Fruit fly (Drosophila melanogaster) whole organism, embryonic: ENCODE data around the gene CG42716.

Experiments used
- CG10366 ChIP-seq: fragments of 200-800 bp; sonication (Bioruptor generic); IDR thresholded peaks from 2 replicates; pipeline ENCODE4 v1.3.6; 2022; ENCODE audit warnings: missing biosample characterization, missing genetic modification characterization
- CG11696 ChIP-seq: fragments of 200-800 bp; sonication (Bioruptor generic); IDR thresholded peaks from 2 replicates; pipeline ENCODE4 v1.3.6; 2022; ENCODE audit warnings: missing biosample characterization, missing genetic modification characterization
- CG11723 ChIP-seq: fragments of 200-800 bp; sonication (Bioruptor generic); optimal IDR thresholded peaks from 2 replicates; lab custom pipeline; 2017; ENCODE audit warnings: missing biosample characterization, mild to moderate bottlenecking, missing genetic modification characterization
- CG12155 ChIP-seq: fragments of 200-800 bp; sonication (Bioruptor generic); optimal IDR thresholded peaks from 3 replicates; lab custom pipeline; 2016; ENCODE audit warnings: missing biosample characterization, missing genetic modification characterization
- CG12219 ChIP-seq: fragments of 200-800 bp; sonication (Bioruptor generic); optimal IDR thresholded peaks from 3 replicates; lab custom pipeline; 2018; ENCODE audit warnings: missing biosample characterization, mild to moderate bottlenecking, missing genetic modification characterization
- CG12659 ChIP-seq: fragments of 200-800 bp; sonication (Bioruptor generic); optimal IDR thresholded peaks from 3 replicates; lab custom pipeline; 2017; ENCODE audit warnings: mild to moderate bottlenecking, missing biosample characterization, missing genetic modification reagents, missing genetic modification characterization
- CG15011 ChIP-seq: fragments of 200-800 bp; sonication (Bioruptor generic); optimal IDR thresholded peaks from 3 replicates; lab custom pipeline; 2018; ENCODE audit warnings: missing biosample characterization, mild to moderate bottlenecking, missing genetic modification characterization
- CG1529 ChIP-seq: fragments of 200-800 bp; sonication (Bioruptor generic); optimal IDR thresholded peaks from 3 replicates; lab custom pipeline; 2018; ENCODE audit warnings: missing biosample characterization, missing genetic modification characterization
- CG15514 ChIP-seq: fragments of 200-800 bp; sonication (Bioruptor generic); optimal IDR thresholded peaks from 3 replicates; lab custom pipeline; 2017; ENCODE audit warnings: missing biosample characterization, missing genetic modification characterization, mild to moderate bottlenecking, moderate library complexity, missing genetic modification reagents
- CG17361 ChIP-seq: fragments of 200-800 bp; sonication (Bioruptor generic); IDR thresholded peaks from 3 replicates; pipeline ENCODE4 v1.3.6; 2022; ENCODE audit warnings: missing biosample characterization, missing genetic modification characterization
- CG17802 ChIP-seq: fragments of 200-800 bp; sonication (Bioruptor generic); optimal IDR thresholded peaks from 2 replicates; lab custom pipeline; 2018; ENCODE audit warnings: missing biosample characterization, mild to moderate bottlenecking, missing genetic modification characterization, moderate library complexity
- CG18599 ChIP-seq: fragments of 200-800 bp; sonication (Bioruptor generic); optimal IDR thresholded peaks from 3 replicates; lab custom pipeline; 2017; ENCODE audit warnings: missing biosample characterization, missing genetic modification characterization, mild to moderate bottlenecking, moderate library complexity, missing genetic modification reagents
- CG2202 ChIP-seq: fragments of 200-800 bp; sonication (Bioruptor generic); optimal IDR thresholded peaks from 2 replicates; lab custom pipeline; 2018; ENCODE audit warnings: missing biosample characterization, mild to moderate bottlenecking, missing genetic modification characterization
- CG33557 ChIP-seq: fragments of 200-800 bp; sonication (Bioruptor generic); optimal IDR thresholded peaks from 2 replicates; lab custom pipeline; 2019; ENCODE audit warnings: missing biosample characterization, mild to moderate bottlenecking, missing genetic modification characterization, moderate library complexity
- CG34376 ChIP-seq: fragments of 200-800 bp; sonication (Bioruptor generic); optimal IDR thresholded peaks from 2 replicates; lab custom pipeline; 2018; ENCODE audit warnings: missing biosample characterization, mild to moderate bottlenecking, missing genetic modification characterization
- CG3838 ChIP-seq: fragments of 200-800 bp; sonication (Bioruptor generic); optimal IDR thresholded peaks from 3 replicates; lab custom pipeline; 2016; ENCODE audit warnings: missing biosample characterization, missing genetic modification characterization
- CG5180 ChIP-seq: fragments of 200-800 bp; sonication (Bioruptor generic); optimal IDR thresholded peaks from 3 replicates; lab custom pipeline; 2017; ENCODE audit warnings: missing biosample characterization, missing genetic modification characterization, mild to moderate bottlenecking, moderate library complexity, missing genetic modification reagents
- CG6791 ChIP-seq: fragments of 200-800 bp; sonication (Bioruptor generic); IDR thresholded peaks from 3 replicates; pipeline ENCODE4 v1.3.6; 2022; ENCODE audit warnings: missing biosample characterization, missing genetic modification characterization; ENCODE audit not compliant: partially characterized antibody
- CG7372 ChIP-seq: fragments of 200-800 bp; sonication (Bioruptor generic); IDR thresholded peaks from 2 replicates; pipeline ENCODE4 v1.3.6; 2022; ENCODE audit warnings: missing biosample characterization, missing genetic modification characterization
- CG8281 ChIP-seq: fragments of 200-800 bp; sonication (Bioruptor generic); optimal IDR thresholded peaks from 2 replicates; lab custom pipeline; 2018; ENCODE audit warnings: missing biosample characterization, mild to moderate bottlenecking, missing genetic modification characterization, moderate library complexity
- CG8388 ChIP-seq: fragments of 200-800 bp; sonication (Bioruptor generic); optimal IDR thresholded peaks from 2 replicates; lab custom pipeline; 2019; ENCODE audit warnings: missing biosample characterization, mild to moderate bottlenecking, missing genetic modification characterization, moderate library complexity
- CG9609 ChIP-seq: fragments of 200-800 bp; sonication (Bioruptor generic); optimal IDR thresholded peaks from 3 replicates; lab custom pipeline; 2016; ENCODE audit warnings: missing biosample characterization, missing genetic modification characterization
- CG9932 ChIP-seq: fragments of 200-800 bp; sonication (Bioruptor generic); IDR thresholded peaks from 2 replicates; pipeline ENCODE4 v1.3.6; 2022; ENCODE audit warnings: missing biosample characterization, missing genetic modification characterization
- Dfd ChIP-seq, 2 experiments: fragments of >200 bp; optimal IDR thresholded peaks; 2 replicates each; lab custom pipeline; 2017; ENCODE audit warnings: missing biosample characterization in 2 of 2, missing genetic modification characterization in 2 of 2
- HHEX ChIP-seq: fragments of 200-800 bp; sonication (Bioruptor generic); optimal IDR thresholded peaks from 3 replicates; lab custom pipeline; 2017; ENCODE audit warnings: missing biosample characterization, mild to moderate bottlenecking, missing genetic modification characterization, missing genetic modification reagents
- Med ChIP-seq: fragments of 200-800 bp; sonication (Bioruptor generic); peaks from one replicate; lab custom pipeline; 2016; ENCODE audit warnings: missing biosample characterization, missing genetic modification characterization, mild to moderate bottlenecking, inconsistent platforms, moderate library complexity
- Mrtf ChIP-seq: fragments of 200-800 bp; sonication (Bioruptor generic); IDR thresholded peaks from 3 replicates; pipeline ENCODE4 v1.3.6; 2022; ENCODE audit warnings: missing biosample characterization, missing genetic modification characterization
- Xbp1 ChIP-seq: fragments of 200-800 bp; sonication (Bioruptor generic); optimal IDR thresholded peaks from 3 replicates; lab custom pipeline; 2016; ENCODE audit warnings: missing biosample characterization, mild to moderate bottlenecking, missing genetic modification characterization
- cas ChIP-seq: fragments of 200-800 bp; sonication (Bioruptor generic); IDR thresholded peaks from 2 replicates; pipeline ENCODE4 v1.3.6; 2022; ENCODE audit warnings: missing biosample characterization, missing genetic modification characterization
- crc ChIP-seq: fragments of 200-800 bp; sonication (Bioruptor generic); optimal IDR thresholded peaks from 2 replicates; lab custom pipeline; 2016; ENCODE audit warnings: missing biosample characterization, missing genetic modification characterization
- dm ChIP-seq: fragments of 200-800 bp; sonication (Bioruptor generic); optimal IDR thresholded peaks from 3 replicates; lab custom pipeline; 2016; ENCODE audit warnings: missing biosample characterization, missing genetic modification characterization
- fd3F ChIP-seq: fragments of 200-800 bp; sonication (Bioruptor generic); optimal IDR thresholded peaks from 2 replicates; lab custom pipeline; 2018; ENCODE audit warnings: missing biosample characterization, mild to moderate bottlenecking, missing genetic modification characterization, moderate library complexity
- fd64A ChIP-seq: fragments of 200-800 bp; sonication (Bioruptor generic); optimal IDR thresholded peaks from 3 replicates; lab custom pipeline; 2018; ENCODE audit warnings: missing biosample characterization, mild to moderate bottlenecking, missing genetic modification characterization
- gfzf ChIP-seq: fragments of 200-800 bp; sonication (Bioruptor generic); optimal IDR thresholded peaks from 2 replicates; lab custom pipeline; 2016; ENCODE audit warnings: missing biosample characterization, mild to moderate bottlenecking, missing genetic modification characterization, moderate library complexity
- maf-S ChIP-seq: fragments of 200-800 bp; sonication (Bioruptor generic); optimal IDR thresholded peaks from 2 replicates; lab custom pipeline; 2016; ENCODE audit warnings: missing biosample characterization, missing genetic modification characterization
- mld ChIP-seq: fragments of 200-800 bp; sonication (Bioruptor generic); IDR thresholded peaks from 3 replicates; pipeline ENCODE4 v1.3.6; 2022; ENCODE audit warnings: missing biosample characterization, missing genetic modification characterization; ENCODE audit not compliant: partially characterized antibody
- nerfin-2 ChIP-seq: fragments of 200-800 bp; sonication (Bioruptor generic); IDR thresholded peaks from 2 replicates; pipeline ENCODE4 v1.3.6; 2022; ENCODE audit warnings: missing biosample characterization, missing genetic modification characterization; ENCODE audit not compliant: partially characterized antibody
- pfk ChIP-seq: fragments of 200-800 bp; sonication (Bioruptor generic); optimal IDR thresholded peaks from 2 replicates; lab custom pipeline; 2018; ENCODE audit warnings: missing biosample characterization, mild to moderate bottlenecking, missing genetic modification characterization, moderate library complexity
- salm ChIP-seq: fragments of 200-800 bp; sonication (Bioruptor generic); optimal IDR thresholded peaks from 2 replicates; lab custom pipeline; 2018; ENCODE audit warnings: missing biosample characterization, mild to moderate bottlenecking, missing genetic modification characterization
- sens ChIP-seq: fragments of 200-800 bp; sonication (Bioruptor generic); peaks from one replicate; lab custom pipeline; 2016; ENCODE audit warnings: missing biosample characterization, missing genetic modification characterization
- seq ChIP-seq: fragments of 200-800 bp; sonication (Bioruptor generic); IDR thresholded peaks from 2 replicates; pipeline ENCODE4 v1.3.6; 2022; ENCODE audit warnings: missing biosample characterization, missing genetic modification characterization
- shn ChIP-seq: fragments of 200-800 bp; sonication (Bioruptor generic); optimal IDR thresholded peaks from 3 replicates; lab custom pipeline; 2016; ENCODE audit warnings: missing biosample characterization, missing genetic modification characterization
- sim ChIP-seq: fragments of 200-800 bp; sonication (Bioruptor generic); IDR thresholded peaks from 2 replicates; pipeline ENCODE4 v1.3.6; 2022; ENCODE audit warnings: missing biosample characterization, missing genetic modification characterization
- slp2 ChIP-seq: fragments of 200-800 bp; sonication (Bioruptor generic); optimal IDR thresholded peaks from 2 replicates; lab custom pipeline; 2016; ENCODE audit warnings: missing biosample characterization, missing genetic modification characterization
- sna ChIP-seq: fragments of 200-800 bp; sonication (Bioruptor generic); IDR thresholded peaks from 2 replicates; pipeline ENCODE4 v1.3.6; 2022; ENCODE audit warnings: missing biosample characterization, missing genetic modification characterization; ENCODE audit not compliant: partially characterized antibody
- tap ChIP-seq: fragments of 200-800 bp; optimal IDR thresholded peaks from 3 replicates; lab custom pipeline; 2019; ENCODE audit warnings: missing biosample characterization, mild to moderate bottlenecking, missing genetic modification characterization, moderate library complexity
- tin ChIP-seq: fragments of 200-800 bp; sonication (Bioruptor generic); optimal IDR thresholded peaks from 3 replicates; lab custom pipeline; 2016; ENCODE audit warnings: missing biosample characterization, missing genetic modification characterization
- trem ChIP-seq: fragments of 200-800 bp; optimal IDR thresholded peaks from 3 replicates; lab custom pipeline; 2019; ENCODE audit warnings: missing biosample characterization, mild to moderate bottlenecking, missing genetic modification characterization, moderate library complexity
- vfl ChIP-seq: fragments of 200-800 bp; sonication (Bioruptor generic); optimal IDR thresholded peaks from 2 replicates; lab custom pipeline; 2016; ENCODE audit warnings: missing biosample characterization, missing genetic modification characterization
- wdn ChIP-seq: fragments of 200-800 bp; sonication (Bioruptor generic); IDR thresholded peaks from 2 replicates; pipeline ENCODE4 v1.3.6; 2022; ENCODE audit warnings: missing biosample characterization, missing genetic modification characterization
- wek ChIP-seq: fragments of 200-800 bp; sonication (Bioruptor generic); optimal IDR thresholded peaks from 3 replicates; lab custom pipeline; 2018; ENCODE audit warnings: missing biosample characterization, mild to moderate bottlenecking, missing genetic modification characterization, moderate library complexity

The CG42716 gene

dm6 chr3L:16048086-16048485 is 14.5 kb downstream of the CG42716 start (continued):
- TF ChIP-seq CG15011 (GFP tag; lab: Kevin White, UChicago) (peak; percentile 29), Xbp1 (GFP tag; lab: Kevin White, UChicago) (peak; percentile 39), wek (GFP tag; lab: Kevin White, UChicago) (no peak), CG12659 (GFP tag; lab: Kevin White, UChicago) (peak; percentile 43), sens (peak; percentile 85), fd3F (GFP tag; lab: Kevin White, UChicago) (peak; percentile 57), CG7372 (GFP tag; lab: Robert Waterston, UW) (0 out of 2 replicates have a peak, but pooled peaks have one; percentile 38), trem (tag; lab: Kevin White, UChicago) (no peak), CG17802 (no peak), crc (GFP tag; lab: Kevin White, UChicago) (peak; percentile 7), CG11696 (GFP tag; lab: Robert Waterston, UW) (peak; percentile 74), CG8388 (GFP tag; lab: Kevin White, UChicago) (no peak), dm (GFP tag; lab: Kevin White, UChicago) (no peak), tap (tag; lab: Kevin White, UChicago) (peak; percentile 7), salm (tag; lab: Kevin White, UChicago) (no peak), CG8281 (tag; lab: Kevin White, UChicago) (no peak), pfk (GFP tag; lab: Kevin White, UChicago) (no peak), CG9609 (GFP tag; lab: Kevin White, UChicago) (peak; percentile 30), maf-S (GFP tag; lab: Kevin White, UChicago) (peak; percentile 8), mld (GFP tag; lab: Robert Waterston, UW) (no peak), CG17361 (GFP tag; lab: Robert Waterston, UW) (no peak), CG34376 (GFP tag; lab: Kevin White, UChicago) (peak; percentile 59), CG10366 (GFP tag; lab: Robert Waterston, UW) (peak; percentile 41), Dfd (GFP tag; optimal IDR thresholded peaks at IDR 0.05; lab: Kevin White, UChicago) (no peak), Mrtf (GFP tag; lab: Robert Waterston, UW) (peak; percentile 65; the same call in 2 of the 3 replicates), slp2 (no peak), CG6791 (GFP tag; lab: Robert Waterston, UW) (no peak), sna (GFP tag; lab: Robert Waterston, UW) (no peak), shn (peak; percentile 37), CG5180 (no peak), CG9932 (peak; percentile 74), HHEX (GFP tag; lab: Kevin White, UChicago) (peak; percentile 46), CG1529 (GFP tag; lab: Kevin White, UChicago) (no peak), CG33557 (GFP tag; lab: Kevin White, UChicago) (no peak), CG3838 (GFP tag; lab: Kevin White, UChicago) (no peak), tin (peak; percentile 17), cas (peak; percentile 17; the same call in 1 of the 2 replicates), CG12219 (peak; percentile 43), gfzf (GFP tag; lab: Kevin White, UChicago) (no peak), CG12155 (peak; percentile 35), fd64A (GFP tag; lab: Kevin White, UChicago) (no peak), sim (GFP tag; lab: Robert Waterston, UW) (no peak), wdn (peak; percentile 40; the same call in 1 of the 2 replicates), CG2202 (no peak), vfl (GFP tag; lab: Kevin White, UChicago) (no peak), nerfin-2 (GFP tag; lab: Robert Waterston, UW) (no peak), CG11723 (GFP tag; lab: Kevin White, UChicago) (peak; percentile 10), CG15514 (peak; percentile 55), CG18599 (GFP tag; lab: Kevin White, UChicago) (peak; percentile 74), Med (peak; percentile 95), seq (GFP tag; lab: Robert Waterston, UW) (no peak)
